Fruit fly (Drosophila melanogaster) whole organism, adult: Measurements from ENCODE around the gene wor.

Source experiments
- CG11617 ChIP-seq: fragments of 200-800 bp; sonication (Bioruptor generic); optimal IDR thresholded peaks from 2 replicates; lab custom pipeline; 2017; ENCODE audit warnings: mild to moderate bottlenecking, missing biosample characterization, missing genetic modification reagents, missing genetic modification characterization
- CG12768 ChIP-seq: fragments of 200-800 bp; sonication (Bioruptor generic); optimal IDR thresholded peaks from 2 replicates; lab custom pipeline; 2017; ENCODE audit warnings: missing biosample characterization, missing genetic modification characterization, mild to moderate bottlenecking, moderate library complexity, missing genetic modification reagents
- CG14711 ChIP-seq: fragments of 200-800 bp; sonication (Bioruptor generic); optimal IDR thresholded peaks from 2 replicates; lab custom pipeline; 2018; ENCODE audit warnings: missing biosample characterization, mild to moderate bottlenecking, missing genetic modification characterization, moderate library complexity
- CG1620 ChIP-seq: fragments of 200-800 bp; sonication (Bioruptor generic); optimal IDR thresholded peaks from 2 replicates; lab custom pipeline; 2016; ENCODE audit warnings: missing biosample characterization, missing genetic modification characterization
- CG33017 ChIP-seq: fragments of 200-800 bp; sonication (Bioruptor generic); optimal IDR thresholded peaks from 2 replicates; lab custom pipeline; 2018; ENCODE audit warnings: missing biosample characterization, mild to moderate bottlenecking, missing genetic modification characterization, moderate library complexity
- CG5204 ChIP-seq: fragments of 200-800 bp; sonication (Bioruptor generic); optimal IDR thresholded peaks from 2 replicates; lab custom pipeline; 2016; ENCODE audit warnings: missing biosample characterization, missing genetic modification characterization
- CG7045 ChIP-seq: fragments of 200-800 bp; sonication (Bioruptor generic); optimal IDR thresholded peaks from 2 replicates; lab custom pipeline; 2017; ENCODE audit warnings: missing biosample characterization, mild to moderate bottlenecking, missing genetic modification characterization
- CG7101 ChIP-seq: fragments of 200-800 bp; sonication (Bioruptor generic); optimal IDR thresholded peaks from 2 replicates; lab custom pipeline; 2018; ENCODE audit warnings: missing biosample characterization, mild to moderate bottlenecking, missing genetic modification characterization, moderate library complexity
- Clk ChIP-seq: fragments of 200-800 bp; sonication (Bioruptor generic); optimal IDR thresholded peaks from 2 replicates; lab custom pipeline; 2017; ENCODE audit warnings: missing biosample characterization, missing genetic modification characterization
- Crg-1 ChIP-seq: fragments of 200-800 bp; sonication (Bioruptor generic); optimal IDR thresholded peaks from 2 replicates; lab custom pipeline; 2016; ENCODE audit warnings: missing biosample characterization, missing genetic modification characterization
- Hr96 ChIP-seq: fragments of 200-800 bp; sonication (Bioruptor generic); optimal IDR thresholded peaks from 2 replicates; lab custom pipeline; 2016; ENCODE audit warnings: missing biosample characterization, missing genetic modification characterization
- Mnt ChIP-seq: fragments of 200-800 bp; sonication (Bioruptor generic); optimal IDR thresholded peaks from 2 replicates; lab custom pipeline; 2016; ENCODE audit warnings: missing biosample characterization, mild to moderate bottlenecking, missing genetic modification characterization
- bab1 ChIP-seq: fragments of 200-800 bp; sonication (Bioruptor generic); optimal IDR thresholded peaks from 3 replicates; lab custom pipeline; 2019; ENCODE audit warnings: missing biosample characterization, mild to moderate bottlenecking, missing genetic modification characterization, moderate library complexity
- cic ChIP-seq: fragments of 200-800 bp; sonication (Bioruptor generic); optimal IDR thresholded peaks from 2 replicates; lab custom pipeline; 2017; ENCODE audit warnings: missing biosample characterization, mild to moderate bottlenecking, missing genetic modification characterization, moderate library complexity
- cnc ChIP-seq, 2 experiments: fragments of >200 bp; optimal IDR thresholded peaks; 2 replicates each; lab custom pipeline; 2017
- kay ChIP-seq: fragments of 200-800 bp; sonication (Bioruptor generic); peaks from one replicate; lab custom pipeline; 2016; ENCODE audit warnings: missing biosample characterization, missing genetic modification characterization, borderline replicate concordance
- ovo ChIP-seq: fragments of 200-800 bp; sonication (Bioruptor generic); optimal IDR thresholded peaks from 2 replicates; lab custom pipeline; 2016; ENCODE audit warnings: missing biosample characterization, missing genetic modification characterization
- pad ChIP-seq: fragments of 200-800 bp; sonication (Bioruptor generic); optimal IDR thresholded peaks from 3 replicates; lab custom pipeline; 2017; ENCODE audit warnings: missing biosample characterization, missing genetic modification characterization, mild to moderate bottlenecking, moderate library complexity, missing genetic modification reagents
- tj ChIP-seq: fragments of 200-800 bp; sonication (Bioruptor generic); optimal IDR thresholded peaks from 3 replicates; lab custom pipeline; 2017; ENCODE audit warnings: missing biosample characterization, mild to moderate bottlenecking, missing genetic modification characterization, moderate library complexity
- toe ChIP-seq: fragments of 200-800 bp; sonication (Bioruptor generic); optimal IDR thresholded peaks from 2 replicates; lab custom pipeline; 2016; ENCODE audit warnings: missing biosample characterization, missing genetic modification characterization

wor gene

dm6 chr2L:15411858-15412257 is 13.5 kb downstream of the wor start:
- no peak for TF ChIP-seq Hr96
- TF ChIP-seq CG7045 (GFP tag; lab: Kevin White, UChicago), result no peak
- TF ChIP-seq Mnt (GFP tag; lab: Kevin White, UChicago), result no peak
- TF ChIP-seq bab1 (GFP tag; lab: Kevin White, UChicago), result no peak
- TF ChIP-seq kay (GFP tag; lab: Kevin White, UChicago), result no peak
- no peak for TF ChIP-seq CG14711
- TF ChIP-seq cnc (optimal IDR thresholded peaks at IDR 0.05; lab: Kevin White, UChicago), result no peak
- TF ChIP-seq CG12768 (GFP tag; lab: Kevin White, UChicago), result no peak
- no peak for TF ChIP-seq CG5204 (GFP tag; lab: Kevin White, UChicago)

- TF ChIP-seq CG33017 (tag; lab: Kevin White, UChicago) (no peak), Crg-1 (GFP tag; lab: Kevin White, UChicago) (no peak)
Observed at dm6 chr2L:15410250-15410649, 15.1 kb downstream of the wor start.

- TF ChIP-seq CG1620 (GFP tag; lab: Kevin White, UChicago) (no peak), Crg-1 (GFP tag; lab: Kevin White, UChicago) (no peak), kay (GFP tag; lab: Kevin White, UChicago) (no peak), ovo (GFP tag; lab: Kevin White, UChicago) (no peak), tj (GFP tag; lab: Kevin White, UChicago) (no peak), cic (GFP tag; lab: Kevin White, UChicago) (no peak), CG33017 (tag; lab: Kevin White, UChicago) (no peak), Hr96 (no peak), CG5204 (GFP tag; lab: Kevin White, UChicago) (no peak), CG12768 (GFP tag; lab: Kevin White, UChicago) (no peak), CG7045 (GFP tag; lab: Kevin White, UChicago) (no peak), cnc (optimal IDR thresholded peaks at IDR 0.05; lab: Kevin White, UChicago) (no peak), toe (no peak)
Observed at dm6 chr2L:15409108-15409507, 16.3 kb downstream of the wor start.

- TF ChIP-seq pad (GFP tag; lab: Kevin White, UChicago) (no peak), cic (GFP tag; lab: Kevin White, UChicago) (no peak), CG7101 (tag; lab: Kevin White, UChicago) (no peak), CG14711 (no peak), CG12768 (GFP tag; lab: Kevin White, UChicago) (no peak), Crg-1 (GFP tag; lab: Kevin White, UChicago) (no peak), CG1620 (GFP tag; lab: Kevin White, UChicago) (no peak), ovo (GFP tag; lab: Kevin White, UChicago) (no peak), Mnt (GFP tag; lab: Kevin White, UChicago) (no peak), Hr96 (no peak), kay (GFP tag; lab: Kevin White, UChicago) (no peak), tj (GFP tag; lab: Kevin White, UChicago) (no peak)
Observed at dm6 chr2L:15407514-15407913, 17.9 kb downstream of the wor start.

- TF ChIP-seq CG14711 (no peak), Hr96 (no peak), CG1620 (GFP tag; lab: Kevin White, UChicago) (no peak), cic (GFP tag; lab: Kevin White, UChicago) (no peak), CG7045 (GFP tag; lab: Kevin White, UChicago) (no peak), bab1 (GFP tag; lab: Kevin White, UChicago) (no peak), CG33017 (tag; lab: Kevin White, UChicago) (no peak), Mnt (GFP tag; lab: Kevin White, UChicago) (no peak), Crg-1 (GFP tag; lab: Kevin White, UChicago) (no peak), cnc (optimal IDR thresholded peaks at IDR 0.05; lab: Kevin White, UChicago) (no peak), kay (GFP tag; lab: Kevin White, UChicago) (no peak), CG7101 (tag; lab: Kevin White, UChicago) (no peak), toe (no peak), CG12768 (GFP tag; lab: Kevin White, UChicago) (no peak)
Observed at dm6 chr2L:15407021-15407420, 18.4 kb downstream of the wor start.

dm6 chr2L:15405919-15406318 is 19.5 kb downstream of the wor start:
- TF ChIP-seq Crg-1 (GFP tag; lab: Kevin White, UChicago) (no peak), CG7045 (GFP tag; lab: Kevin White, UChicago) (no peak), Mnt (GFP tag; lab: Kevin White, UChicago) (no peak), Hr96 (no peak), CG1620 (GFP tag; lab: Kevin White, UChicago) (no peak), CG7101 (tag; lab: Kevin White, UChicago) (no peak), Clk (GFP tag; lab: Kevin White, UChicago) (no peak), ovo (GFP tag; lab: Kevin White, UChicago) (no peak), CG33017 (tag; lab: Kevin White, UChicago) (no peak), CG11617 (GFP tag; lab: Kevin White, UChicago) (no peak), bab1 (GFP tag; lab: Kevin White, UChicago) (no peak), cic (GFP tag; lab: Kevin White, UChicago) (no peak), toe (no peak)

- TF ChIP-seq CG14711, result no peak
- no peak for TF ChIP-seq toe
- TF ChIP-seq tj (GFP tag; lab: Kevin White, UChicago), result no peak
- no peak for TF ChIP-seq Mnt (GFP tag; lab: Kevin White, UChicago)
- no peak for TF ChIP-seq CG11617 (GFP tag; lab: Kevin White, UChicago)
- TF ChIP-seq Hr96, result no peak
- no peak for TF ChIP-seq CG7101 (tag; lab: Kevin White, UChicago)
Observed at dm6 chr2L:15404540-15404939, 20.8 kb downstream of the wor start.
